Fruit fly (Drosophila melanogaster) whole organism, embryonic: ENCODE measurements around the gene CG45105.

Source experiments
- B-H1 ChIP-seq: fragments of 200-800 bp; sonication (Bioruptor generic); IDR thresholded peaks from 3 replicates; pipeline ENCODE4 v1.3.6; 2022; ENCODE audit warnings: missing biosample characterization, missing genetic modification characterization
- BEAF-32 ChIP-seq: fragments of 200-800 bp; sonication (Bioruptor generic); optimal IDR thresholded peaks from 3 replicates; lab custom pipeline; 2017; ENCODE audit warnings: missing biosample characterization, missing genetic modification characterization, mild to moderate bottlenecking, moderate library complexity, missing genetic modification reagents
- CG10147 ChIP-seq: fragments of 200-800 bp; sonication (Bioruptor generic); optimal IDR thresholded peaks from 2 replicates; lab custom pipeline; 2019; ENCODE audit warnings: missing biosample characterization, mild to moderate bottlenecking, missing genetic modification characterization, moderate library complexity
- CG11504 ChIP-seq: fragments of 200-800 bp; sonication (Bioruptor generic); optimal IDR thresholded peaks from 3 replicates; lab custom pipeline; 2019; ENCODE audit warnings: missing biosample characterization, mild to moderate bottlenecking, missing genetic modification characterization, moderate library complexity
- CG11723 ChIP-seq: fragments of 200-800 bp; sonication (Bioruptor generic); optimal IDR thresholded peaks from 2 replicates; lab custom pipeline; 2017; ENCODE audit warnings: missing biosample characterization, mild to moderate bottlenecking, missing genetic modification characterization
- CG12299 ChIP-seq: fragments of 200-800 bp; sonication (Bioruptor generic); optimal IDR thresholded peaks from 2 replicates; lab custom pipeline; 2018; ENCODE audit warnings: missing biosample characterization, mild to moderate bottlenecking, missing genetic modification characterization
- CG12391 ChIP-seq: fragments of 200-800 bp; sonication (Bioruptor generic); optimal IDR thresholded peaks from 3 replicates; lab custom pipeline; 2018; ENCODE audit warnings: missing biosample characterization, mild to moderate bottlenecking, missing genetic modification characterization, moderate library complexity
- CG15073 ChIP-seq: fragments of 200-800 bp; sonication (Bioruptor generic); optimal IDR thresholded peaks from 2 replicates; lab custom pipeline; 2016; ENCODE audit warnings: missing biosample characterization, missing genetic modification characterization
- CG15696 ChIP-seq: fragments of 200-800 bp; sonication (Bioruptor generic); optimal IDR thresholded peaks from 2 replicates; lab custom pipeline; 2019; ENCODE audit warnings: missing biosample characterization, mild to moderate bottlenecking, missing genetic modification characterization, moderate library complexity
- CG18599 ChIP-seq: fragments of 200-800 bp; sonication (Bioruptor generic); optimal IDR thresholded peaks from 3 replicates; lab custom pipeline; 2017; ENCODE audit warnings: missing biosample characterization, missing genetic modification characterization, mild to moderate bottlenecking, moderate library complexity, missing genetic modification reagents
- CG2120 ChIP-seq: fragments of 200-800 bp; sonication (Bioruptor generic); optimal IDR thresholded peaks from 3 replicates; lab custom pipeline; 2016; ENCODE audit warnings: missing biosample characterization, missing genetic modification characterization
- CG2678 ChIP-seq: fragments of 200-800 bp; sonication (Bioruptor generic); optimal IDR thresholded peaks from 3 replicates; lab custom pipeline; 2019; ENCODE audit warnings: missing biosample characterization, mild to moderate bottlenecking, missing genetic modification characterization, moderate library complexity
- CG3726 ChIP-seq: fragments of 200-800 bp; sonication (Bioruptor generic); IDR thresholded peaks from 3 replicates; pipeline ENCODE4, ENCODE4 v1.3.6; 2022; ENCODE audit warnings: missing biosample characterization, missing genetic modification characterization
- CG4328 ChIP-seq: fragments of 200-800 bp; sonication (Bioruptor generic); optimal IDR thresholded peaks from 3 replicates; lab custom pipeline; 2017; ENCODE audit warnings: missing biosample characterization, missing genetic modification reagents, missing genetic modification characterization
- CG6765 ChIP-seq: fragments of 200-800 bp; sonication (Bioruptor generic); optimal IDR thresholded peaks from 3 replicates; lab custom pipeline; 2017; ENCODE audit warnings: missing biosample characterization, mild to moderate bottlenecking, missing genetic modification characterization
- CG7556 ChIP-seq: fragments of 200-800 bp; sonication (Bioruptor generic); optimal IDR thresholded peaks from 2 replicates; lab custom pipeline; 2017; ENCODE audit warnings: missing biosample characterization, mild to moderate bottlenecking, missing genetic modification characterization
- CG7786 ChIP-seq: fragments of 200-800 bp; sonication (Bioruptor generic); optimal IDR thresholded peaks from 2 replicates; lab custom pipeline; 2016; ENCODE audit warnings: missing biosample characterization, missing genetic modification characterization
- Dref ChIP-seq: fragments of 200-800 bp; sonication (Bioruptor generic); IDR thresholded peaks from 2 replicates; pipeline ENCODE4 v1.3.6; 2022; ENCODE audit warnings: missing biosample characterization, missing genetic modification characterization
- Drgx ChIP-seq: fragments of 200-800 bp; sonication (Bioruptor generic); IDR thresholded peaks from 2 replicates; pipeline ENCODE4 v1.3.6; 2022; ENCODE audit warnings: missing biosample characterization, missing genetic modification characterization
- Fer1 ChIP-seq: fragments of 200-800 bp; sonication (Bioruptor generic); optimal IDR thresholded peaks from 2 replicates; lab custom pipeline; 2017; ENCODE audit warnings: missing biosample characterization, mild to moderate bottlenecking, missing genetic modification characterization
- Hmr ChIP-seq: fragments of 200-800 bp; sonication (Bioruptor generic); optimal IDR thresholded peaks from 3 replicates; lab custom pipeline; 2017; ENCODE audit warnings: mild to moderate bottlenecking, missing biosample characterization, missing genetic modification reagents, missing genetic modification characterization
- Hmx ChIP-seq: fragments of 200-800 bp; sonication (Bioruptor generic); optimal IDR thresholded peaks from 2 replicates; lab custom pipeline; 2016; ENCODE audit warnings: missing biosample characterization, missing genetic modification characterization
- Optix ChIP-seq: fragments of 200-800 bp; sonication (Bioruptor generic); IDR thresholded peaks from 3 replicates; pipeline ENCODE4 v1.3.6; 2022; ENCODE audit warnings: missing biosample characterization, missing genetic modification characterization
- Spps ChIP-seq: fragments of 200-800 bp; sonication (Bioruptor generic); optimal IDR thresholded peaks from 2 replicates; lab custom pipeline; 2018; ENCODE audit warnings: missing biosample characterization, mild to moderate bottlenecking, missing genetic modification characterization
- ac ChIP-seq: fragments of 200-800 bp; sonication (Bioruptor generic); optimal IDR thresholded peaks from 3 replicates; lab custom pipeline; 2017; ENCODE audit warnings: missing biosample characterization, mild to moderate bottlenecking, missing genetic modification characterization
- br ChIP-seq: fragments of >200 bp; optimal IDR thresholded peaks from 2 replicates; lab custom pipeline; 2017
- chn ChIP-seq: fragments of 200-800 bp; sonication (Bioruptor generic); optimal IDR thresholded peaks from 2 replicates; lab custom pipeline; 2016; ENCODE audit warnings: missing biosample characterization, missing genetic modification characterization
- dm ChIP-seq: fragments of 200-800 bp; sonication (Bioruptor generic); optimal IDR thresholded peaks from 3 replicates; lab custom pipeline; 2016; ENCODE audit warnings: missing biosample characterization, missing genetic modification characterization
- dysf ChIP-seq: fragments of 200-800 bp; sonication (Bioruptor generic); IDR thresholded peaks from 3 replicates; pipeline ENCODE4 v1.3.6; 2022; ENCODE audit warnings: missing biosample characterization, missing genetic modification characterization
- gsb-n ChIP-seq: fragments of 200-800 bp; sonication (Bioruptor generic); optimal IDR thresholded peaks from 3 replicates; lab custom pipeline; 2018; ENCODE audit warnings: missing biosample characterization, mild to moderate bottlenecking, missing genetic modification characterization
- gt ChIP-seq: fragments of 200-800 bp; sonication (Bioruptor generic); IDR thresholded peaks from 2 replicates; pipeline ENCODE4 v1.3.6; 2022; ENCODE audit warnings: missing biosample characterization, missing genetic modification characterization
- klu ChIP-seq: fragments of 200-800 bp; sonication (Bioruptor generic); IDR thresholded peaks from 2 replicates; pipeline ENCODE4 v1.3.6; 2022; ENCODE audit warnings: missing biosample characterization, missing genetic modification characterization
- lab ChIP-seq: fragments of 200-800 bp; sonication (Bioruptor generic); optimal IDR thresholded peaks from 3 replicates; lab custom pipeline; 2017; ENCODE audit warnings: missing biosample characterization, missing genetic modification characterization, mild to moderate bottlenecking, moderate library complexity, missing genetic modification reagents
- lmd ChIP-seq: fragments of 200-800 bp; sonication (Bioruptor generic); IDR thresholded peaks from 2 replicates; pipeline ENCODE4 v1.3.6; 2022; ENCODE audit warnings: missing biosample characterization, missing genetic modification characterization
- luna ChIP-seq: fragments of 200-800 bp; sonication (Bioruptor generic); optimal IDR thresholded peaks from 2 replicates; lab custom pipeline; 2016; ENCODE audit warnings: missing biosample characterization, missing genetic modification characterization
- otp ChIP-seq: fragments of 200-800 bp; sonication (Bioruptor generic); IDR thresholded peaks from 3 replicates; pipeline ENCODE4, ENCODE4 v1.3.6; 2022; ENCODE audit warnings: missing biosample characterization, missing genetic modification characterization
- p53 ChIP-seq: fragments of 200-800 bp; sonication (Bioruptor generic); optimal IDR thresholded peaks from 2 replicates; lab custom pipeline; 2016; ENCODE audit warnings: missing biosample characterization, missing genetic modification characterization
- pzg ChIP-seq: fragments of 200-800 bp; sonication (Bioruptor generic); optimal IDR thresholded peaks from 3 replicates; lab custom pipeline; 2018; ENCODE audit warnings: missing biosample characterization, mild to moderate bottlenecking, missing genetic modification characterization, moderate library complexity
- ranshi ChIP-seq: fragments of 200-800 bp; sonication (Bioruptor generic); IDR thresholded peaks from 2 replicates; pipeline ENCODE4 v1.3.6; 2022; ENCODE audit warnings: missing biosample characterization, missing genetic modification characterization
- sens ChIP-seq: fragments of 200-800 bp; sonication (Bioruptor generic); peaks from one replicate; lab custom pipeline; 2016; ENCODE audit warnings: missing biosample characterization, missing genetic modification characterization
- stc ChIP-seq: fragments of 200-800 bp; sonication (Bioruptor generic); IDR thresholded peaks from 2 replicates; pipeline ENCODE4 v1.3.6; 2022; ENCODE audit warnings: missing biosample characterization, missing genetic modification characterization
- vvl ChIP-seq: fragments of 200-800 bp; sonication (Bioruptor generic); IDR thresholded peaks from 2 replicates; pipeline ENCODE4 v1.3.6; 2022; ENCODE audit warnings: missing biosample characterization, missing genetic modification characterization
- yki ChIP-seq: fragments of >200 bp; optimal IDR thresholded peaks from 3 replicates; lab custom pipeline; 2018
- zen2 ChIP-seq: fragments of 200-800 bp; sonication (Bioruptor generic); IDR thresholded peaks from 3 replicates; pipeline ENCODE4 v1.3.6; 2022; ENCODE audit warnings: missing biosample characterization, missing genetic modification characterization; ENCODE audit not compliant: partially characterized antibody

The CG45105 gene

dm6 chr3R:15898302-15898701, 19.5 kb downstream of the CG45105 start (continued):
- no peak for TF ChIP-seq CG15073
- peak; percentile 34 for TF ChIP-seq CG10147 (GFP tag; lab: Kevin White, UChicago)
- no peak for TF ChIP-seq vvl (GFP tag; lab: Robert Waterston, UW)
- TF ChIP-seq CG4328 (GFP tag; lab: Kevin White, UChicago): no peak
- TF ChIP-seq Optix: no peak
- TF ChIP-seq sens (GFP tag; lab: Kevin White, UChicago): peak; percentile 44
- TF ChIP-seq CG2678: peak; percentile 57
- TF ChIP-seq chn: no peak
- TF ChIP-seq klu (GFP tag; lab: Robert Waterston, UW): no peak
- TF ChIP-seq gsb-n (tag; lab: Kevin White, UChicago): no peak
- peak; percentile 25 for TF ChIP-seq Fer1 (GFP tag; lab: Kevin White, UChicago)
- TF ChIP-seq CG3726 (GFP tag; lab: Robert Waterston, UW): no peak
- TF ChIP-seq CG12299 (tag; lab: Kevin White, UChicago): no peak
- TF ChIP-seq Hmx (GFP tag; lab: Kevin White, UChicago): no peak
- TF ChIP-seq Spps (tag; lab: Kevin White, UChicago): no peak
- no peak for TF ChIP-seq yki (lab: Kevin White, UChicago)
- no peak for TF ChIP-seq CG7556
- TF ChIP-seq CG11504 (tag; lab: Kevin White, UChicago): peak; percentile 32
- TF ChIP-seq Drgx: no peak
- no peak for TF ChIP-seq lmd (GFP tag; lab: Robert Waterston, UW)
- TF ChIP-seq stc (GFP tag; lab: Robert Waterston, UW): no peak
- no peak for TF ChIP-seq luna
- no peak for TF ChIP-seq Dref (GFP tag; lab: Robert Waterston, UW)
- TF ChIP-seq CG7786: no peak
- peak; percentile 39 for TF ChIP-seq Hmr (GFP tag; lab: Kevin White, UChicago)
- no peak for TF ChIP-seq dysf (GFP tag; lab: Robert Waterston, UW)
- peak; percentile 19 for TF ChIP-seq lab (GFP tag; lab: Kevin White, UChicago)
- no peak for TF ChIP-seq pzg (GFP tag; lab: Kevin White, UChicago)
- no peak for TF ChIP-seq CG6765 (GFP tag; lab: Kevin White, UChicago)
- TF ChIP-seq CG15696 (tag; lab: Kevin White, UChicago): no peak
- TF ChIP-seq CG2120 (GFP tag; lab: Kevin White, UChicago): peak; percentile 57
- no peak for TF ChIP-seq otp (GFP tag; lab: Robert Waterston, UW)
- TF ChIP-seq gt (GFP tag; lab: Robert Waterston, UW): no peak
- no peak for TF ChIP-seq dm (GFP tag; lab: Kevin White, UChicago)
- no peak for TF ChIP-seq ac (GFP tag; lab: Kevin White, UChicago)
- no peak for TF ChIP-seq p53 (GFP tag; lab: Kevin White, UChicago)
- TF ChIP-seq zen2 (GFP tag; lab: Robert Waterston, UW): no peak
- no peak for TF ChIP-seq br (lab: Kevin White, UChicago)
- no peak for TF ChIP-seq B-H1
- TF ChIP-seq CG18599: peak; percentile 74
- no peak for TF ChIP-seq ranshi (GFP tag; lab: Robert Waterston, UW)
- TF ChIP-seq CG11723 (GFP tag; lab: Kevin White, UChicago): no peak
- TF ChIP-seq CG12391 (tag; lab: Kevin White, UChicago): no peak
- peak; percentile 13 for TF ChIP-seq BEAF-32 (GFP tag; lab: Kevin White, UChicago)
